Worm (Caenorhabditis elegans): ENCODE results near the gene scav-5.

- TF ChIP-seq him-1 (tag; optimal IDR thresholded peaks at IDR 0.05) (no peak), dao-5 (tag; optimal IDR thresholded peaks at IDR 0.05) (no peak), W03F9.2 (tag; optimal IDR thresholded peaks at IDR 0.05) (no peak)
Observed at ce11 chrX:9856618-9857017, 1.5 kb upstream of the scav-5 start, which contains the start of gene R07B1.11.
